Fruit fly (Drosophila melanogaster) whole organism, prepupa: Measurements from ENCODE around the gene CG14615.

Experiments
- CG1621 ChIP-seq: fragments of 200-800 bp; sonication (Bioruptor generic); optimal IDR thresholded peaks from 3 replicates; lab custom pipeline; 2018; ENCODE audit warnings: missing biosample characterization, mild to moderate bottlenecking, missing genetic modification characterization
- CG6163 ChIP-seq: fragments of 200-800 bp; sonication (Bioruptor generic); IDR thresholded peaks from 3 replicates; pipeline ENCODE4 v1.3.6; 2022; ENCODE audit warnings: missing biosample characterization, missing genetic modification characterization
- CG6854 ChIP-seq: fragments of 200-800 bp; sonication (Bioruptor generic); optimal IDR thresholded peaks from 2 replicates; lab custom pipeline; 2017; ENCODE audit warnings: missing biosample characterization, mild to moderate bottlenecking, missing genetic modification characterization
- CG8119 ChIP-seq: fragments of 200-800 bp; sonication (Bioruptor generic); IDR thresholded peaks from 3 replicates; pipeline ENCODE4 v1.3.6; 2022; ENCODE audit warnings: missing biosample characterization, missing genetic modification characterization
- CG8632 ChIP-seq: fragments of 200-800 bp; sonication (Bioruptor generic); optimal IDR thresholded peaks from 3 replicates; lab custom pipeline; 2016; ENCODE audit warnings: missing biosample characterization, missing genetic modification characterization
- CG9139 ChIP-seq: fragments of 200-800 bp; sonication (Bioruptor generic); optimal IDR thresholded peaks from 3 replicates; lab custom pipeline; 2017; ENCODE audit warnings: missing biosample characterization, mild to moderate bottlenecking, missing genetic modification characterization
- Smox ChIP-seq: fragments of 200-800 bp; sonication (Bioruptor generic); optimal IDR thresholded peaks from 3 replicates; lab custom pipeline; 2016; ENCODE audit warnings: missing biosample characterization, missing genetic modification characterization
- svp ChIP-seq: fragments of 200-800 bp; sonication (Bioruptor generic); peaks from one replicate; lab custom pipeline; 2016; ENCODE audit warnings: missing biosample characterization, missing genetic modification characterization
- vri ChIP-seq: fragments of 200-800 bp; sonication (Bioruptor generic); optimal IDR thresholded peaks from 3 replicates; lab custom pipeline; 2016; ENCODE audit warnings: missing biosample characterization, mild to moderate bottlenecking, missing genetic modification characterization

DNA sequence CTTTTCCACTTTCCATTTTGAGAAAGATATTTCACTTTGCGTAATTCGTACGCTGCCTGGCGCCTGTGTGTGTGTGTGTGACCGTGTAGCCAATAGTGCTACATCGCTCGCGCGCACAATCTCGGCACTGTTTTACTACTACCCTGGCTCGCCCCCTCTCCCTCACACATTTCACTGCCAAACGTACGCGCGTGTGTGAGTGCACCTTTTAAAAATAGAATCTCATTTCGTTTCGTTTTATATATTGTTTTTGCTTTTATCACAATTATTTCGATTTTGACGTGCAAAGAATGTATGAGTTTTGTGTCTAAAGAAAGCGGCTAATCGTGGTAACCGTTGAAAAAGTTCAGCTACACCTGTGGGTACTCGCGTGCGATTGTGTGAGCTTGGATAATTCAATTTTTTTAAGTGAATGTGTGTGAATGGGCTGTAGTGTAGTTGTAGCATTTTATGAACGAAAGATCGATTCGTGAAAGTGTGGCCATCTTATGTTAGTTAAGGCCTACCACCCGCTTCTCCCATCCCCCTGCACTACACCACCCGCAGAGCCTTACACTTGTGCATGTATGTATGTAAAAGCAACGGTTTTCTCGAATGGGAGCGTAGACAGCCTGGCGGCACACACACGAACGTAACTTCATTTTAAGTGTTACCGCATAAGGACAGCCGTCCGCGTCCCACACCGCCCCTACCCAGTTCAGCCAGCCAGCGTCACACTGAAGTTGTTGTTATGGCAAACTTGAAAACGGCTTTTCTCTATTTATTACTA, 7.1 kb upstream of the CG14615 start:
- no peak for TF ChIP-seq CG8632 (GFP tag; lab: Kevin White, UChicago)
- TF ChIP-seq svp (GFP tag; lab: Kevin White, UChicago), result no peak
- TF ChIP-seq vri, result peak; percentile 79
- no peak for TF ChIP-seq CG1621
- TF ChIP-seq CG6854 (GFP tag; lab: Kevin White, UChicago), result no peak
- TF ChIP-seq CG9139 (GFP tag; lab: Kevin White, UChicago), result no peak
- no peak for TF ChIP-seq Smox (GFP tag; lab: Kevin White, UChicago)
- TF ChIP-seq CG8119 (GFP tag; lab: Robert Waterston, UW), result no peak
- no peak for TF ChIP-seq CG6163 (GFP tag; lab: Robert Waterston, UW)
